Worm (Caenorhabditis elegans) whole organism, L4/young adult: ENCODE measurements around the gene F41H10.5.

Experiments
- W03F9.2 ChIP-seq: fragments of 150-350 bp; optimal IDR thresholded peaks from 2 replicates; lab custom pipeline; 2014; ENCODE audit warnings: missing biosample characterization, missing genetic modification characterization
- dao-5 ChIP-seq: sonication (generic microtip); optimal IDR thresholded peaks from 2 replicates; lab custom pipeline; 2016; ENCODE audit warnings: missing genotype, missing genetic modification characterization, moderate library complexity, missing compliant biosample characterization
- him-1 ChIP-seq: sonication (generic microtip); optimal IDR thresholded peaks from 2 replicates; lab custom pipeline; 2016; ENCODE audit warnings: missing genotype, missing genetic modification reagents, missing genetic modification characterization, missing compliant biosample characterization

The F41H10.5 gene

ce11 chrIV:5354564-5354963, 6.1 kb upstream of the F41H10.5 start:
- TF ChIP-seq him-1 (tag; lab: Kevin White, UChicago): no peak
- no peak for TF ChIP-seq W03F9.2 (tag; lab: Kevin White, UChicago)
- TF ChIP-seq dao-5 (tag; lab: Kevin White, UChicago): no peak

ce11 chrIV:5364135-5364609, 3.5 kb downstream of the F41H10.5 start, which contains the start of the genes hda-6 and F41H10.4:
Gene hda-6 (minus strand): TSS chrIV:5364306.
Gene F41H10.4 (plus strand): TSS chrIV:5364559.
- TF ChIP-seq dao-5 (tag; lab: Kevin White, UChicago) (no peak), W03F9.2 (tag; lab: Kevin White, UChicago) (peak; percentile 94)

ce11 chrIV:5366567-5366966, 5.9 kb downstream of the F41H10.5 start, which contains the start of gene sand-1:
Gene sand-1 (plus strand): TSS chrIV:5366867.
- no peak for TF ChIP-seq dao-5 (tag; lab: Kevin White, UChicago)
- no peak for TF ChIP-seq him-1 (tag; lab: Kevin White, UChicago)
- no peak for TF ChIP-seq W03F9.2 (tag; lab: Kevin White, UChicago)

- TF ChIP-seq dao-5 (tag; lab: Kevin White, UChicago): no peak
- TF ChIP-seq W03F9.2 (tag; lab: Kevin White, UChicago): no peak
- no peak for TF ChIP-seq him-1 (tag; lab: Kevin White, UChicago)
Observed at ce11 chrIV:5367899-5368298, 7.2 kb downstream of the F41H10.5 start.

- TF ChIP-seq W03F9.2 (tag; lab: Kevin White, UChicago) (peak; percentile 46), dao-5 (tag; lab: Kevin White, UChicago) (no peak)
Observed at ce11 chrIV:5368860-5369259, 8.2 kb downstream of the F41H10.5 start.

DNA sequence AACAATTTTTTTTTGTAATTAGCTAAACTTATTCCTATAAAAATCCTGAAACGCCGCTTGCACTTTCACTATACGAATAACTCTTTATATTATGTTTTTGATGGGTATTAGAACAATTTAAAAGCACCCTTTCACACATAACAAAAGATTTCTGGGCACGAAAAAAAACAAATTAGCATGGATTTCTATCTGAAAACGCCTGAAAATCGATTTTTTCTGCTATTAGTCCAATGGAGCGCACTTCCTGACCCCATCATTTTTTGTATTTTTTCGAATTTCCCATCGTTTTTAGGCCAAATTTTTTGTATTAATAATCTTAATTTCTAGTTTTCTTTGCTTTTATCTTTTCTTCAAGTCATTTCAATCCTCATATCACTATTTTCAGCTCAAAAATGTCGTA, 8.7 kb downstream of the F41H10.5 start, which contains the start of gene F41H10.3:
F41H10.3 (plus strand) TSS at position 388 of the 400 bp plus-strand sequence.
- no peak for TF ChIP-seq dao-5 (tag; lab: Kevin White, UChicago)
- TF ChIP-seq W03F9.2 (tag; lab: Kevin White, UChicago): no peak
- TF ChIP-seq him-1 (tag; lab: Kevin White, UChicago): no peak

DNA sequence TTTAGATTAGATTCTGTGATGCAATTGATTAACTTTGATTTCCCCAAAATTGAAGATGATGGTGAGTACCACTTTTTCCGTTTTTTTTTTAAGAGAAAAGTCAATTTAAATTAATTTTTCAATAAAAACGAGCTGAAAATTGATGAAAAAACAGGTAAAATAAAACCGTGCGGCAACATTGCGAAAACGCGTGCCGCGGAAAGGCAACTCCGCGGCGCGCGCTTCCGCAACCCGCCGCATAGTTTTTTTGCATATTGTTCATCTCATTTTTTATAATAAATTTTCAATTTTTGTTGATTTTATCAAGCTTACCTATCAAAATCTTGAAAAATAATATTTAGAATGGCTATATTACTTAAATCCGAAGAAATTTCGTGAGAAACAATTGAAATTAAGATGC, 10.2 kb downstream of the F41H10.5 start:
- no peak for TF ChIP-seq W03F9.2 (tag; lab: Kevin White, UChicago)
- TF ChIP-seq dao-5 (tag; lab: Kevin White, UChicago): no peak
- TF ChIP-seq him-1 (tag; lab: Kevin White, UChicago): no peak

- no peak for TF ChIP-seq dao-5 (tag; lab: Kevin White, UChicago)
- TF ChIP-seq W03F9.2 (tag; lab: Kevin White, UChicago): no peak
- TF ChIP-seq him-1 (tag; lab: Kevin White, UChicago): no peak
Observed at ce11 chrIV:5374321-5374720, 13.6 kb downstream of the F41H10.5 start.

ce11 chrIV:5374946-5375345, 14.2 kb downstream of the F41H10.5 start:
- TF ChIP-seq W03F9.2 (tag; lab: Kevin White, UChicago) (no peak), dao-5 (tag; lab: Kevin White, UChicago) (no peak), him-1 (tag; lab: Kevin White, UChicago) (no peak)

ce11 chrIV:5377062-5377461, 16.4 kb downstream of the F41H10.5 start, which contains the start of gene elo-5:
Gene elo-5 (minus strand): TSS chrIV:5377117.
- TF ChIP-seq him-1 (tag; lab: Kevin White, UChicago): no peak
- TF ChIP-seq W03F9.2 (tag; lab: Kevin White, UChicago): no peak
- TF ChIP-seq dao-5 (tag; lab: Kevin White, UChicago): no peak

- TF ChIP-seq dao-5 (tag; lab: Kevin White, UChicago) (no peak), W03F9.2 (tag; lab: Kevin White, UChicago) (no peak), him-1 (tag; lab: Kevin White, UChicago) (no peak)
Observed at ce11 chrIV:5380140-5380539, 19.4 kb downstream of the F41H10.5 start.

ce11 chrIV:5381334-5381733, 20.6 kb downstream of the F41H10.5 start, which contains the start of gene F41H10.2:
Gene F41H10.2 (plus strand): TSS chrIV:5381634.
- no peak for TF ChIP-seq W03F9.2 (tag; lab: Kevin White, UChicago)
- no peak for TF ChIP-seq dao-5 (tag; lab: Kevin White, UChicago)
- no peak for TF ChIP-seq him-1 (tag; lab: Kevin White, UChicago)

- TF ChIP-seq dao-5 (tag; lab: Kevin White, UChicago) (no peak), him-1 (tag; lab: Kevin White, UChicago) (no peak), W03F9.2 (tag; lab: Kevin White, UChicago) (no peak)
Observed at ce11 chrIV:5382609-5383008, 21.9 kb downstream of the F41H10.5 start, which contains the start of gene F41H10.1. Gene F41H10.1 (plus strand): TSS chrIV:5382909.

DNA sequence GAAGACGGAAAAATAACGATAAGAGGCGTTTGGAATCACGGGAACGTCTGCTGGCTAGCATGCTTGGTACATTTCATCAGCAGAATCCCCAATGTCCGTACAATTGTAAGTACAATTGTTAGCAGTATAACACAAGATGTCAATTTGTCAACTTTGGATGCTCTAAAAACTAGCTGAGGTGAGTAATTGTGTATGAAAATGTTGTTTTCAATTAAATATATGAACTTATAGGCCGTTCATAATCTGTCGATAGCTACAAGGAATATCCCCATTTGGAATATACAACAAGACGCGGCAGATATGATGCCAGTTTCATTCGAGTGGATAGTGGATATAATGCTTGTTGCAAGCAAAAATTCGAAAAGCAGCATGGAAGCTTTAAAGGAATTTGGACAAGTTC, 24.3 kb downstream of the F41H10.5 start, which contains the start of gene F41H10.12:
F41H10.12 (plus strand) TSS at position 301 of the 400 bp plus-strand sequence.
- TF ChIP-seq dao-5 (tag; lab: Kevin White, UChicago): no peak
- no peak for TF ChIP-seq W03F9.2 (tag; lab: Kevin White, UChicago)
